Fruit fly (Drosophila melanogaster): ENCODE results near the gene CG42834.
A peak's percentile ranks its signal among the peaks of the same experiment; 100 is the strongest.

Gene CG42834

DNA sequence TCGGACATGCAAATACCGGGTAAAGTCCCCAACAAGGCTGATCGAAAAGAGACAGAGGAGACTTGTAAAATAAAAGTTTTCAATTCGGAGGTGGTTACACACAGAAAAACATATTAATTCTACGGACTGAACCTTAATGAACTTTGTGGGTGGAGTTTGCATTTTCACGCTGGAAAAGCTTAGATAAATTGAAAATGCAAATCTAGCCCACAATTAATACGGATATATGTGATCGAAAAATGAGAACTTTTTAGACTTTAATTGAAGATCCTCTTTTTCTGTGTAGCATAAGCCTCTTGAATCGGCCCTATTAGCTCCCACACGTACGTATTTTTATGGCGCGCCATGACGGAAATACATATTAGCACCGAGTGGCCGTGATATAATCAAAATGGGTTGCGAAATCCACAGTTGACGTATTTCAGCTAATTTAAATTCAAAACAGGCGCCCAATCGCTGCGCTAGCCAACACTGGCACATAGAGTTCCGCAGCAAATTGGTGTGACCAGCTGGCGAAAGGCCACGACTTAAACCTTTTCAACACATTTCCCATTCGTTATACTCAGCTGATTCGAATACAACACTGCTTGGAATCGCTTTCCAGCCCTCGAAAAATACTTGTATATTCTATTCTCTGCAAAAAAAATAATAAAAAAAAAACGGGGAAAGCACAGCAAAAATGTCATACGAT, 33.1 kb upstream of the CG42834 start (continued):
- TF ChIP-seq CG10274 (GFP tag; optimal IDR thresholded peaks at IDR 0.05) (peak; percentile 18), NfI (GFP tag; optimal IDR thresholded peaks at IDR 0.05) (peak; percentile 61), emc (GFP tag; optimal IDR thresholded peaks at IDR 0.05) (no peak), NK7.1 (GFP tag; optimal IDR thresholded peaks at IDR 0.05) (peak; percentile 17), esg (GFP tag; conservative IDR thresholded peaks at IDR 0.05) (peak; percentile 48; the same call in 1 of the 2 replicates), CG12299 (tag; optimal IDR thresholded peaks at IDR 0.05) (peak; percentile 1), CG14860 (GFP tag; IDR thresholded peaks at IDR 0.05; ENCODE audit: partially characterized antibody) (no peak), CG11696 (GFP tag; IDR thresholded peaks at IDR 0.05) (0 out of 2 replicates have a peak, but pooled peaks have one; percentile 39), CG8290 (GFP tag; optimal IDR thresholded peaks at IDR 0.05) (peak; percentile 61), CG8290 (tag; optimal IDR thresholded peaks at IDR 0.05) (peak in 1 of 2 experiments; percentile 85), sug (tag; optimal IDR thresholded peaks at IDR 0.05) (peak; percentile 62), CG3163 (GFP tag; optimal IDR thresholded peaks at IDR 0.05) (peak; percentile 58), CG3065 (GFP tag; optimal IDR thresholded peaks at IDR 0.05) (no peak), Oli (tag; optimal IDR thresholded peaks at IDR 0.05) (peak; percentile 53), Atf6 (GFP tag; IDR thresholded peaks at IDR 0.05) (peak; percentile 80), CG2202 (tag; optimal IDR thresholded peaks at IDR 0.05) (peak; percentile 3), tap (tag; optimal IDR thresholded peaks at IDR 0.05) (no peak), ash1 (GFP tag; optimal IDR thresholded peaks at IDR 0.05) (no peak), trh (GFP tag; optimal IDR thresholded peaks at IDR 0.05) (no peak), Lim3 (GFP tag; IDR thresholded peaks at IDR 0.05) (no peak), fd102C (GFP tag; optimal IDR thresholded peaks at IDR 0.05) (peak; percentile 24), CG1024 (GFP tag; IDR thresholded peaks at IDR 0.05) (no peak), stwl (tag; optimal IDR thresholded peaks at IDR 0.05) (peak; percentile 97), ftz-f1 (GFP tag; optimal IDR thresholded peaks at IDR 0.05) (peak; percentile 81), CG15073 (GFP tag; optimal IDR thresholded peaks at IDR 0.05) (no peak), ase (GFP tag; IDR thresholded peaks at IDR 0.05) (no peak), ATbp (GFP tag; optimal IDR thresholded peaks at IDR 0.05) (no peak), Ptx1 (GFP tag; IDR thresholded peaks at IDR 0.05) (peak; percentile 58; the same call in 1 of the 2 replicates), Nf-YC (tag; optimal IDR thresholded peaks at IDR 0.05) (peak; percentile 24), Dip2 (GFP tag; IDR thresholded peaks at IDR 0.05) (no peak), ranshi (GFP tag; IDR thresholded peaks at IDR 0.05) (peak; percentile 14; the same call in 1 of the 2 replicates), Hr3 (GFP tag; optimal IDR thresholded peaks at IDR 0.05) (peak; percentile 2), Rx (GFP tag; IDR thresholded peaks at IDR 0.05) (no peak), pan (optimal IDR thresholded peaks at IDR 0.05) (no peak), pan (GFP tag; optimal IDR thresholded peaks at IDR 0.05 in 1 of 2, IDR thresholded peaks at IDR 0.05 in 1 of 2) (peak in 1 of 2 experiments; percentile 44), Hmx (GFP tag; optimal IDR thresholded peaks at IDR 0.05) (no peak), toy (GFP tag; IDR thresholded peaks at IDR 0.05) (no peak), Antp (GFP tag; optimal IDR thresholded peaks at IDR 0.05) (peak; percentile 85), CG17829 (tag; optimal IDR thresholded peaks at IDR 0.05) (peak; percentile 56), peb (GFP tag; IDR thresholded peaks at IDR 0.05) (no peak), disco-r (GFP tag; optimal IDR thresholded peaks at IDR 0.05) (no peak), CG9437 (GFP tag; optimal IDR thresholded peaks at IDR 0.05) (peak; percentile 55), chn (GFP tag; optimal IDR thresholded peaks at IDR 0.05) (peak; percentile 66), otp (GFP tag; IDR thresholded peaks at IDR 0.05) (peak; percentile 52; the same call in 1 of the 3 replicates), CG7928 (GFP tag; optimal IDR thresholded peaks at IDR 0.05) (peak; percentile 96), Asciz (GFP tag; optimal IDR thresholded peaks at IDR 0.05) (peak; percentile 3), CG16779 (GFP tag; IDR thresholded peaks at IDR 0.05) (0 out of 2 replicates have a peak, but pooled peaks have one; percentile 18), psq (GFP tag; optimal IDR thresholded peaks at IDR 0.05) (no peak), CG2712 (tag; optimal IDR thresholded peaks at IDR 0.05) (peak; percentile 67), ci (GFP tag; IDR thresholded peaks at IDR 0.05) (peak; percentile 85), pita (GFP tag; optimal IDR thresholded peaks at IDR 0.05) (no peak)
